Worm (Caenorhabditis elegans): ENCODE results near the gene ccep-135.
A peak's percentile ranks its signal among the peaks of the same experiment; 100 is the strongest.

DNA sequence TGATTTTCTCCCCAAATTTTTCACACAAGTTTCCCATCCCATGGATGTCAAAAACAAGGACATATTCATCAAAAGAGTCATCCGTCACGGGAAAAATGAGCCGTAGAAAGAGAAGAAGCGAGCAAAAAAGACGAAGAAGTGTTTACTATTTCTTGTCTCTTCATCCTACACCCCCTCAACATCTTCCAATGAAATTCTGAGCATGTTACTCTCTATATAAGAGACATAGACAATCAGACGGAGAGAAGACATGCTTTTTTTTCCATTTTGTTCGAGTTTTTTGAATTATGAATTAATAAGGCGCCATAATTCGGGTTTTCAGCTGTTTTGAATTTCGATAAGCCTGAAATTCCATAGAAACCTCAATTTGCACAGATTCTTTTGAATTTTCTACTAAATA is 4.4 kb downstream of the ccep-135 start:
- TF ChIP-seq nhr-28 (tag; optimal IDR thresholded peaks at IDR 0.05) (no peak), lin-39 (tag; optimal IDR thresholded peaks at IDR 0.05) (peak; percentile 46), nhr-76 (tag; optimal IDR thresholded peaks at IDR 0.05) (no peak), nhr-12 (tag; optimal IDR thresholded peaks at IDR 0.05) (no peak), snpc-4 (tag; optimal IDR thresholded peaks at IDR 0.05) (no peak), fkh-10 (GFP tag; optimal IDR thresholded peaks at IDR 0.05) (no peak), ztf-11 (tag; optimal IDR thresholded peaks at IDR 0.05) (no peak), zag-1 (tag; optimal IDR thresholded peaks at IDR 0.05) (no peak), nhr-237 (tag; optimal IDR thresholded peaks at IDR 0.05) (no peak)

All from whole organism, L3 larva.